Fruit fly (Drosophila melanogaster): Measurements from ENCODE around the gene CG43861.

DNA sequence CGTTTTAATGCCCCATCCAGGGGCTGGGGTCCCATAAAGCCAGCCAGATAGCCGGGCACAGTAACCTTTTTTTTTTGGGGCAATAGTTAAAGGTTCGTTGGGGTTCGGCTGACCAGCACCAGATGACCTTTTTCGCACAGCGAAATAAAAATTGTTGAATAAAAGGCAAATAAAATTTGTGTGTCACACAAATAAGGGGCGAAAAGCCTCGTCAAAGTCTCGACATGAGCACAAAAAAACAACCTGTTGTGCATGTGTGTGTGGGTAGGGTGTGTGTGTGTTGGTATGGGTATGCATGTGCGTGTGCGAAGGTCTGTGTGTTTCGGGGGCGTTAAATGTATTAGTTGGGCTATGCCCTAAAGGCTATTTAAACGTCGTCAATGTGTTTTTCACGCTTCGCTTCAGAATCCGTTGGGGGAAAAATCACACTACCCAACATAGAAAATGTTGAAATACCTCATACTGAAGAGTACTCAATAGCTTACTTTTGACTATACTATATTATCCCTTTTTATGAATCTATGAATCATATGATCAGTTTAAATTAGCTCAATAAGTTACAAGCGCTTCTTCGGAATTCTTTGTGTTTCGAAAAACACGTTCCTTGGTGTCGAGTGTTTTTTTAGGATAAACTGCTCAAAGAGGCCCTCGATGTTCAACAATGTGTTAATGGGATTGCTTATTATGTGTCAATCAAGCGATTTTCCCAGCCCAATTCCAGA is 34.3 kb upstream of the CG43861 start:
- no peak for TF ChIP-seq CTCF (optimal IDR thresholded peaks at IDR 0.05)
- TF ChIP-seq CG8478 (optimal IDR thresholded peaks at IDR 0.05), result no peak

Data from S2 (cell line).